Worm (Caenorhabditis elegans): ENCODE results near the gene Y40C5A.4.

DNA sequence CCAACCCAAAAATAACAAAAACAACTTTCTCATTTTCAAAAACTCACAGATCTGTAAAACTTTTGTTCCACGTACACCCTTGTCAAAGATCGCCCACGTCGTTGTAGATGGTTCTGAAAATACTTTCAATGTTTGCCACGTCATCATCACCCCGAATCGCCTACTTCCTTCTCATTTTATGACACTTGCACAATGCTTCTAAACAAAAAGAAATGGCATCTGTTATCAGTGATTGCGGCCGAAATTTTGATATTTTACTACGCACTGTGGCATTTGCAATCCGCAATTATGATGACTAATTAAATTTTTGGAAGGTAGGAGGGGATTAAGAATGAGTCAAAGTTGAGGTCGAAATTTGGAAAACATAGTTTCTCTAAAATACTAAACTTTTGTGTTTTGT, 39.2 kb downstream of the Y40C5A.4 start:
- TF ChIP-seq W03F9.2 (tag; optimal IDR thresholded peaks at IDR 0.05) (no peak), him-1 (tag; optimal IDR thresholded peaks at IDR 0.05) (no peak)

Measured in whole organism, L4/young adult.